Fruit fly (Drosophila melanogaster) whole organism, wandering third instar larva: ENCODE data around the gene CG33296.

ENCODE experiments used
- CG32264 ChIP-seq: fragments of 200-800 bp; sonication (Bioruptor generic); optimal IDR thresholded peaks from 2 replicates; lab custom pipeline; 2016; ENCODE audit warnings: missing biosample characterization, missing genetic modification characterization
- CG9705 ChIP-seq: fragments of 200-800 bp; sonication (Bioruptor generic); optimal IDR thresholded peaks from 2 replicates; lab custom pipeline; 2018; ENCODE audit warnings: missing biosample characterization, mild to moderate bottlenecking, missing genetic modification characterization
- CrebA ChIP-seq: fragments of 200-800 bp; sonication (Bioruptor generic); optimal IDR thresholded peaks from 2 replicates; lab custom pipeline; 2016; ENCODE audit warnings: missing biosample characterization, mild to moderate bottlenecking, missing genetic modification characterization, borderline replicate concordance
- Dfd ChIP-seq: fragments of >200 bp; optimal IDR thresholded peaks from 2 replicates; lab custom pipeline; 2017; ENCODE audit warnings: missing biosample characterization, missing genetic modification characterization
- Dif ChIP-seq: fragments of 200-275, 200-300 bp; sonication (Bioruptor generic); optimal IDR thresholded peaks from 2 replicates; lab custom pipeline; 2018; ENCODE audit warnings: missing biosample characterization, missing genetic modification characterization; ENCODE audit not compliant: partially characterized antibody
- HLH106 ChIP-seq: fragments of 200-800 bp; optimal IDR thresholded peaks from 3 replicates; lab custom pipeline; 2019; ENCODE audit warnings: missing biosample characterization, mild to moderate bottlenecking, missing genetic modification characterization, moderate library complexity
- Hnf4 ChIP-seq: fragments of 200-800 bp; sonication (Bioruptor generic); optimal IDR thresholded peaks from 2 replicates; lab custom pipeline; 2016; ENCODE audit warnings: missing biosample characterization, mild to moderate bottlenecking, missing genetic modification characterization
- Hr78 ChIP-seq: fragments of >200 bp; optimal IDR thresholded peaks from 2 replicates; lab custom pipeline; 2017; ENCODE audit warnings: missing biosample characterization, missing genetic modification characterization
- Hr83 ChIP-seq: fragments of 200-300 bp; sonication (Bioruptor generic); optimal IDR thresholded peaks from 2 replicates; lab custom pipeline; 2016; ENCODE audit warnings: missing biosample characterization, mild to moderate bottlenecking, missing genetic modification characterization, moderate library complexity; ENCODE audit not compliant: poor library complexity, severe bottlenecking
- Jra ChIP-seq: sonication (Bioruptor generic); optimal IDR thresholded peaks from 2 replicates; lab custom pipeline; 2016; ENCODE audit warnings: missing biosample characterization, missing genetic modification characterization
- Myc ChIP-seq: fragments of >200 bp; optimal IDR thresholded peaks from 2 replicates; lab custom pipeline; 2017
- N ChIP-seq: fragments of >200 bp; optimal IDR thresholded peaks from 2 replicates; lab custom pipeline; 2018; ENCODE audit warnings: missing biosample characterization, missing external identifiers, missing genetic modification characterization
- Rel ChIP-seq, 2 experiments: fragments of 200-800 bp; sonication (Bioruptor generic) in 1 of 2; optimal IDR thresholded peaks; 2 replicates in 1 of 2; 3 replicates in 1 of 2; lab custom pipeline; 2016 to 2019; ENCODE audit warnings: mild to moderate bottlenecking in 2 of 2, missing biosample characterization in 2 of 2, missing genetic modification characterization in 2 of 2, moderate library complexity in 1 of 2
- Sp1 ChIP-seq: fragments of 200-800 bp; sonication (Bioruptor generic); optimal IDR thresholded peaks from 3 replicates; lab custom pipeline; 2019; ENCODE audit warnings: missing biosample characterization, mild to moderate bottlenecking, missing genetic modification characterization, moderate library complexity
- Vsx2 ChIP-seq: fragments of 200-300, 225-300 bp; sonication (Bioruptor generic); optimal IDR thresholded peaks from 2 replicates; lab custom pipeline; 2018; ENCODE audit warnings: missing biosample characterization, missing genetic modification characterization; ENCODE audit not compliant: partially characterized antibody
- br ChIP-seq: fragments of 200-800 bp; sonication (Bioruptor generic); optimal IDR thresholded peaks from 2 replicates; lab custom pipeline; 2016; ENCODE audit warnings: missing biosample characterization, missing genetic modification characterization
- brk ChIP-seq: fragments of 200-800 bp; sonication (Bioruptor generic); optimal IDR thresholded peaks from 2 replicates; lab custom pipeline; 2016; ENCODE audit warnings: missing biosample characterization, mild to moderate bottlenecking, missing genetic modification characterization
- dmrt93B ChIP-seq: fragments of 200-800 bp; sonication (Bioruptor generic); optimal IDR thresholded peaks from 2 replicates; lab custom pipeline; 2018; ENCODE audit warnings: missing biosample characterization, mild to moderate bottlenecking, missing genetic modification characterization
- dsf ChIP-seq: sonication (Bioruptor generic); optimal IDR thresholded peaks from 2 replicates; lab custom pipeline; 2016; ENCODE audit warnings: missing biosample characterization, missing genetic modification characterization, borderline replicate concordance
- ey ChIP-seq: fragments of 200-800 bp; sonication (Bioruptor generic); optimal IDR thresholded peaks from 2 replicates; lab custom pipeline; 2016; ENCODE audit warnings: missing biosample characterization, missing genetic modification characterization
- h ChIP-seq: fragments of 200-800 bp; sonication (Bioruptor generic); optimal IDR thresholded peaks from 3 replicates; lab custom pipeline; 2016; ENCODE audit warnings: missing biosample characterization, mild to moderate bottlenecking, missing genetic modification characterization
- jim ChIP-seq: fragments of 175-275, 200-325 bp; sonication (Bioruptor generic); optimal IDR thresholded peaks from 2 replicates; lab custom pipeline; 2016; ENCODE audit warnings: missing biosample characterization, mild to moderate bottlenecking, missing genetic modification characterization
- lola ChIP-seq: fragments of >200 bp; optimal IDR thresholded peaks from 2 replicates; lab custom pipeline; 2017; ENCODE audit warnings: missing biosample characterization, missing genetic modification characterization
- pan ChIP-seq: fragments of >200 bp; optimal IDR thresholded peaks from 2 replicates; lab custom pipeline; 2017
- psq ChIP-seq: fragments of 200-800 bp; sonication (Bioruptor generic); optimal IDR thresholded peaks from 3 replicates; lab custom pipeline; 2017; ENCODE audit warnings: missing biosample characterization, mild to moderate bottlenecking, missing genetic modification characterization, moderate library complexity
- rgr ChIP-seq: fragments of 200-800 bp; sonication (Bioruptor generic); optimal IDR thresholded peaks from 3 replicates; lab custom pipeline; 2016; ENCODE audit warnings: missing biosample characterization, mild to moderate bottlenecking, missing genetic modification characterization
- sage ChIP-seq: fragments of 200-800 bp; sonication (Bioruptor generic); optimal IDR thresholded peaks from 2 replicates; lab custom pipeline; 2016; ENCODE audit warnings: missing biosample characterization, mild to moderate bottlenecking, missing genetic modification characterization
- sv ChIP-seq: fragments of 200-800 bp; sonication (Bioruptor generic); optimal IDR thresholded peaks from 3 replicates; lab custom pipeline; 2016; ENCODE audit warnings: missing biosample characterization, missing genetic modification characterization
- woc ChIP-seq: sonication (Bioruptor generic); optimal IDR thresholded peaks from 2 replicates; lab custom pipeline; 2016; ENCODE audit warnings: missing biosample characterization, mild to moderate bottlenecking, missing genetic modification characterization

CG33296 gene

dm6 chr2L:7678095-7678784 lies 38.2 kb downstream of the CG33296 start:
- TF ChIP-seq Sp1 (GFP tag; lab: Kevin White, UChicago) (no peak), pan (no peak), Myc (lab: Kevin White, UChicago) (no peak), Hr78 (GFP tag; lab: Kevin White, UChicago) (no peak), Hr83 (peak; percentile 19), psq (GFP tag; lab: Kevin White, UChicago) (no peak), Dif (GFP tag; lab: Kevin White, UChicago) (peak; percentile 26), woc (GFP tag; lab: Kevin White, UChicago) (no peak), N (GFP tag; lab: Kevin White, UChicago) (no peak), brk (GFP tag; lab: Kevin White, UChicago) (no peak), rgr (GFP tag; lab: Kevin White, UChicago) (peak; percentile 43), Dfd (GFP tag; lab: Kevin White, UChicago) (no peak), HLH106 (tag; lab: Kevin White, UChicago) (no peak), sv (GFP tag; lab: Kevin White, UChicago) (no peak), dsf (GFP tag; lab: Kevin White, UChicago) (no peak), h (GFP tag; lab: Kevin White, UChicago) (peak; percentile 46), Jra (GFP tag; lab: Kevin White, UChicago) (peak; percentile 32), CG9705 (GFP tag; lab: Kevin White, UChicago) (no peak), Vsx2 (GFP tag; lab: Kevin White, UChicago) (peak; percentile 87), br (GFP tag; lab: Kevin White, UChicago) (peak; percentile 15), Rel (GFP tag; optimal IDR thresholded peaks at IDR 0.05; lab: Kevin White, UChicago) (no peak), Rel (tag; optimal IDR thresholded peaks at IDR 0.05; lab: Kevin White, UChicago) (peak; percentile 99), jim (GFP tag; lab: Kevin White, UChicago) (no peak)

- TF ChIP-seq pan = no peak
- no peak for TF ChIP-seq Rel (GFP tag; optimal IDR thresholded peaks at IDR 0.05; lab: Kevin White, UChicago)
- peak; percentile 43 for TF ChIP-seq Rel (tag; optimal IDR thresholded peaks at IDR 0.05; lab: Kevin White, UChicago)
- TF ChIP-seq, all 38 proteins: peak for 1
Measured at dm6 chr2L:7676982-7677381, 39.5 kb downstream of the CG33296 start.

dm6 chr2L:7675754-7676178 lies 40.7 kb downstream of the CG33296 start:
- no peak for TF ChIP-seq psq (GFP tag; lab: Kevin White, UChicago)
- no peak for TF ChIP-seq Rel (GFP tag; optimal IDR thresholded peaks at IDR 0.05; lab: Kevin White, UChicago)
- peak; percentile 82 for TF ChIP-seq Rel (tag; optimal IDR thresholded peaks at IDR 0.05; lab: Kevin White, UChicago)
- TF ChIP-seq, all 38 proteins: peak for 1

dm6 chr2L:7675028-7675749 lies 41.3 kb downstream of the CG33296 start, which contains the start of gene Slob:
TSS of gene Slob (minus strand) at chr2L:7675078.
- TF ChIP-seq dsf (GFP tag; lab: Kevin White, UChicago) (no peak), ey (no peak), lola (GFP tag; lab: Kevin White, UChicago) (no peak), pan (no peak), h (GFP tag; lab: Kevin White, UChicago) (no peak), Hr78 (GFP tag; lab: Kevin White, UChicago) (no peak), jim (GFP tag; lab: Kevin White, UChicago) (no peak)

dm6 chr2L:7665747-7666146 lies 50.7 kb downstream of the CG33296 start, which contains the start of gene Myo28B1:
TSS of gene Myo28B1 (plus strand) at chr2L:7666047.
- TF ChIP-seq br (GFP tag; lab: Kevin White, UChicago) = no peak
- TF ChIP-seq Hnf4 = no peak
- no peak for TF ChIP-seq sage (GFP tag; lab: Kevin White, UChicago)
- TF ChIP-seq dmrt93B = no peak
- TF ChIP-seq Myc (lab: Kevin White, UChicago) = no peak
- no peak for TF ChIP-seq CrebA (GFP tag; lab: Kevin White, UChicago)
- TF ChIP-seq Rel (GFP tag; optimal IDR thresholded peaks at IDR 0.05; lab: Kevin White, UChicago) = no peak
- no peak for TF ChIP-seq Rel (tag; optimal IDR thresholded peaks at IDR 0.05; lab: Kevin White, UChicago)
- no peak for TF ChIP-seq Jra (GFP tag; lab: Kevin White, UChicago)
- TF ChIP-seq CG32264 (GFP tag; lab: Kevin White, UChicago) = no peak
- TF ChIP-seq lola (GFP tag; lab: Kevin White, UChicago) = no peak
- no peak for TF ChIP-seq Sp1 (GFP tag; lab: Kevin White, UChicago)
- no peak for TF ChIP-seq Hr78 (GFP tag; lab: Kevin White, UChicago)
- TF ChIP-seq, all 38 proteins: peak for 0
